Worm (Caenorhabditis elegans) whole organism, young adult: ENCODE data around the gene ugt-19.

ENCODE experiments used
- B0261.1 ChIP-seq: sonication (generic microtip); optimal IDR thresholded peaks from 2 replicates; lab custom pipeline; 2016; ENCODE audit warnings: mild to moderate bottlenecking, missing genetic modification characterization, moderate library complexity, missing compliant biosample characterization
- B0336.3 ChIP-seq: fragments of 200-800 bp; sonication (Bioruptor generic); IDR thresholded peaks from 2 replicates; pipeline ENCODE4 v1.3.6; 2022; ENCODE audit warnings: missing genetic modification characterization, missing compliant biosample characterization
- C06A6.2 ChIP-seq: fragments of 200-800 bp; sonication (Bioruptor generic); conservative IDR thresholded peaks from 2 replicates; pipeline ENCODE4 v1.3.6; 2022; ENCODE audit warnings: missing genetic modification characterization, missing compliant biosample characterization
- K11D2.4 ChIP-seq: fragments of 200-800 bp; sonication (Bioruptor generic); IDR thresholded peaks from 2 replicates; pipeline ENCODE4 v1.3.6; 2022; ENCODE audit warnings: missing genetic modification reagents, missing genetic modification characterization, missing compliant biosample characterization
- Y56A3A.18 ChIP-seq: fragments of 200-800 bp; sonication (Bioruptor generic); IDR thresholded peaks from 2 replicates; pipeline ENCODE4 v1.3.6; 2022; ENCODE audit warnings: missing genetic modification reagents, missing genetic modification characterization, missing compliant biosample characterization
- Y67H2A.10 ChIP-seq: fragments of 200-800 bp; sonication (Bioruptor generic); conservative IDR thresholded peaks from 2 replicates; pipeline ENCODE4 v1.3.6; 2022; ENCODE audit warnings: missing genetic modification reagents, missing genetic modification characterization, missing compliant biosample characterization
- ZK185.1 ChIP-seq: sonication (generic microtip); optimal IDR thresholded peaks from 2 replicates; lab custom pipeline; 2016; ENCODE audit warnings: mild to moderate bottlenecking, missing genetic modification characterization, missing compliant biosample characterization; ENCODE audit not compliant: poor library complexity, severe bottlenecking
- aptf-2 ChIP-seq: fragments of 200-800 bp; sonication (Bioruptor generic); conservative IDR thresholded peaks from 2 replicates; pipeline ENCODE4 v1.3.6; 2022; ENCODE audit warnings: missing genetic modification reagents, missing genetic modification characterization, missing compliant biosample characterization
- aptf-3 ChIP-seq: fragments of 200-800 bp; sonication (Bioruptor generic); IDR thresholded peaks from 2 replicates; pipeline ENCODE4 v1.3.6; 2022; ENCODE audit warnings: missing genetic modification characterization, missing compliant biosample characterization
- attf-3 ChIP-seq: fragments of 200-800 bp; sonication (Bioruptor generic); conservative IDR thresholded peaks from 2 replicates; pipeline ENCODE4 v1.3.6; 2022; ENCODE audit warnings: missing genetic modification reagents, missing genetic modification characterization, missing compliant biosample characterization
- attf-5 ChIP-seq: fragments of 200-800 bp; sonication (Bioruptor generic); optimal IDR thresholded peaks from 2 replicates; lab custom pipeline; 2018; ENCODE audit warnings: mild to moderate bottlenecking, missing genetic modification characterization, missing compliant biosample characterization
- attf-6 ChIP-seq: fragments of 200-800 bp; sonication (Bioruptor generic); IDR thresholded peaks from 2 replicates; pipeline ENCODE4 v1.3.6; 2022; ENCODE audit warnings: missing genetic modification reagents, missing genetic modification characterization, missing compliant biosample characterization
- bed-2 ChIP-seq: fragments of 200-800 bp; sonication (Bioruptor generic); IDR thresholded peaks from 2 replicates; pipeline ENCODE4 v1.3.6; 2022; ENCODE audit warnings: missing genetic modification reagents, missing genetic modification characterization, missing compliant biosample characterization
- cebp-1 ChIP-seq, 2 experiments: fragments of 200-800 bp in 1 of 2; sonication (Bioruptor generic) in 1 of 2; sonication (generic microtip) in 1 of 2; IDR thresholded peaks in 1 of 2; optimal IDR thresholded peaks in 1 of 2; 2 replicates each; pipeline versions ENCODE4 v1.3.6 to Lab custom; 2017 to 2022; ENCODE audit warnings: missing compliant biosample characterization in 2 of 2, missing genetic modification characterization in 2 of 2, mild to moderate bottlenecking in 1 of 2, missing genetic modification reagents in 1 of 2, moderate library complexity in 1 of 2
- cebp-2 ChIP-seq: fragments of 200-800 bp; sonication (Bioruptor generic); IDR thresholded peaks from 2 replicates; pipeline ENCODE4 v1.3.6; 2022; ENCODE audit warnings: missing genetic modification characterization, missing compliant biosample characterization
- ceh-27 ChIP-seq: fragments of 200-800 bp; sonication (Bioruptor generic); optimal IDR thresholded peaks from 2 replicates; lab custom pipeline; 2018; ENCODE audit warnings: mild to moderate bottlenecking, missing genetic modification characterization, moderate library complexity, missing compliant biosample characterization
- ceh-58 ChIP-seq: fragments of 200-800 bp; sonication (Bioruptor generic); IDR thresholded peaks from 2 replicates; pipeline ENCODE4 v1.3.6; 2022; ENCODE audit warnings: missing genetic modification characterization, missing compliant biosample characterization
- ceh-79 ChIP-seq: sonication (generic microtip); optimal IDR thresholded peaks from 2 replicates; lab custom pipeline; 2017; ENCODE audit warnings: mild to moderate bottlenecking, missing genetic modification characterization, missing compliant biosample characterization
- chd-7 ChIP-seq: sonication (generic microtip); optimal IDR thresholded peaks from 2 replicates; lab custom pipeline; 2016; ENCODE audit warnings: mild to moderate bottlenecking, missing genetic modification characterization, moderate library complexity, missing compliant biosample characterization
- dox-1 ChIP-seq: fragments of 200-800 bp; sonication (Bioruptor generic); IDR thresholded peaks from 2 replicates; pipeline ENCODE4 v1.3.6; 2022; ENCODE audit warnings: missing genetic modification reagents, missing genetic modification characterization, missing compliant biosample characterization
- dpff-1 ChIP-seq: sonication (generic microtip); optimal IDR thresholded peaks from 2 replicates; lab custom pipeline; 2017; ENCODE audit warnings: mild to moderate bottlenecking, missing genetic modification characterization, missing compliant biosample characterization
- efl-1 ChIP-seq: fragments of 150-350 bp; optimal IDR thresholded peaks from 2 replicates; lab custom pipeline; 2014; ENCODE audit warnings: missing biosample characterization, missing genetic modification reagents, missing genetic modification characterization
- egl-44 ChIP-seq: fragments of 200-800 bp; sonication (Bioruptor generic); IDR thresholded peaks from 2 replicates; pipeline ENCODE4 v1.3.6; 2022; ENCODE audit warnings: missing genetic modification reagents, missing genetic modification characterization, missing compliant biosample characterization
- ekl-4 ChIP-seq: fragments of 200-800 bp; sonication (Bioruptor generic); IDR thresholded peaks from 2 replicates; pipeline ENCODE4 v1.3.6; 2022; ENCODE audit warnings: missing genetic modification reagents, missing genetic modification characterization, missing compliant biosample characterization
- hlh-12 ChIP-seq: sonication (generic microtip); optimal IDR thresholded peaks from 2 replicates; lab custom pipeline; 2016; ENCODE audit warnings: missing genetic modification characterization, missing compliant biosample characterization
- hlh-26 ChIP-seq: fragments of 200-800 bp; sonication (Bioruptor generic); conservative IDR thresholded peaks from 2 replicates; pipeline ENCODE4 v1.3.6; 2022; ENCODE audit warnings: missing genetic modification reagents, missing genetic modification characterization, missing compliant biosample characterization
- hmg-1.2 ChIP-seq: fragments of 200-800 bp; sonication (Bioruptor generic); IDR thresholded peaks from 2 replicates; pipeline ENCODE4 v1.3.6; 2022; ENCODE audit warnings: missing genetic modification reagents, missing genetic modification characterization, missing compliant biosample characterization
- hmg-20 ChIP-seq: fragments of 200-800 bp; sonication (Bioruptor generic); IDR thresholded peaks from 2 replicates; pipeline ENCODE4 v1.3.6; 2022; ENCODE audit warnings: missing genetic modification reagents, missing genetic modification characterization, missing compliant biosample characterization
- hsf-1 ChIP-seq: fragments of 200-800 bp; sonication (Bioruptor generic); IDR thresholded peaks from 2 replicates; pipeline ENCODE4 v1.3.6; 2022; ENCODE audit warnings: missing genetic modification reagents, missing genetic modification characterization, missing compliant biosample characterization
- let-607 ChIP-seq, 2 experiments: fragments of 200-800 bp in 1 of 2; sonication (Bioruptor generic) in 1 of 2; sonication (generic microtip) in 1 of 2; optimal IDR thresholded peaks; 2 replicates each; lab custom pipeline; 2016 to 2018; ENCODE audit warnings: mild to moderate bottlenecking in 2 of 2, missing compliant biosample characterization in 2 of 2, missing genetic modification characterization in 2 of 2, moderate library complexity in 2 of 2, missing genotype in 1 of 2
- lin-35 ChIP-seq, 3 experiments: fragments of 150-350 bp in 2 of 3; sonication (generic microtip) in 1 of 3; optimal IDR thresholded peaks; 2 replicates each; lab custom pipeline; 2014 to 2018; ENCODE audit warnings: missing biosample characterization in 3 of 3, missing genetic modification characterization in 3 of 3, missing genetic modification reagents in 3 of 3
- lin-40 ChIP-seq: sonication (generic microtip); optimal IDR thresholded peaks from 2 replicates; lab custom pipeline; 2016; ENCODE audit warnings: missing genetic modification characterization, mild to moderate bottlenecking, missing compliant biosample characterization, missing genotype, missing genetic modification reagents
- lin-54 ChIP-seq: fragments of 200-800 bp; sonication (Bioruptor generic); optimal IDR thresholded peaks from 2 replicates; lab custom pipeline; 2018; ENCODE audit warnings: mild to moderate bottlenecking, missing genetic modification characterization, missing compliant biosample characterization
- madf-10 ChIP-seq: sonication (generic microtip); optimal IDR thresholded peaks from 2 replicates; lab custom pipeline; 2016; ENCODE audit warnings: mild to moderate bottlenecking, missing genetic modification characterization, missing compliant biosample characterization
- nfya-1 ChIP-seq: sonication (generic microtip); optimal IDR thresholded peaks from 2 replicates; lab custom pipeline; 2017; ENCODE audit warnings: antibody characterized with exemption, missing compliant biosample characterization, missing genetic modification characterization, borderline replicate concordance; ENCODE audit not compliant: insufficient read depth
- nfya-2 ChIP-seq: fragments of 200-800 bp; sonication (Bioruptor generic); IDR thresholded peaks from 2 replicates; pipeline ENCODE4 v1.3.6; 2022; ENCODE audit warnings: missing genetic modification reagents, missing genetic modification characterization, missing compliant biosample characterization
- nhr-27 ChIP-seq: fragments of 200-800 bp; sonication (Bioruptor generic); optimal IDR thresholded peaks from 2 replicates; lab custom pipeline; 2018; ENCODE audit warnings: mild to moderate bottlenecking, missing genetic modification characterization, moderate library complexity, missing compliant biosample characterization
- pbrm-1 ChIP-seq: fragments of 200-800 bp; sonication (Bioruptor generic); IDR thresholded peaks from 2 replicates; pipeline ENCODE4 v1.3.6; 2022; ENCODE audit warnings: missing genetic modification reagents, missing genetic modification characterization, missing compliant biosample characterization
- pha-4 ChIP-seq: fragments of 150-350 bp; sonication (generic microtip); optimal IDR thresholded peaks from 2 replicates; lab custom pipeline; 2014; ENCODE audit warnings: missing biosample characterization, missing genetic modification reagents, missing genetic modification characterization
- sdz-38 ChIP-seq: sonication (generic microtip); optimal IDR thresholded peaks from 2 replicates; lab custom pipeline; 2016; ENCODE audit warnings: missing genotype, missing genetic modification characterization, missing compliant biosample characterization
- snpc-1.3 ChIP-seq: sonication (generic microtip); optimal IDR thresholded peaks from 2 replicates; lab custom pipeline; 2017; ENCODE audit warnings: missing genetic modification characterization, mild to moderate bottlenecking, missing compliant biosample characterization, antibody characterized with exemption, moderate library complexity, missing genotype, missing genetic modification reagents; ENCODE audit not compliant: insufficient read depth
- somi-1 ChIP-seq: fragments of 200-800 bp; sonication (Bioruptor generic); optimal IDR thresholded peaks from 2 replicates; lab custom pipeline; 2018; ENCODE audit warnings: mild to moderate bottlenecking, missing genetic modification characterization, missing compliant biosample characterization
- sptf-2 ChIP-seq: fragments of 200-800 bp; sonication (Bioruptor generic); optimal IDR thresholded peaks from 2 replicates; lab custom pipeline; 2018; ENCODE audit warnings: mild to moderate bottlenecking, missing genetic modification characterization, missing compliant biosample characterization
- tbp1 ChIP-seq: fragments of 200-800 bp; sonication (Bioruptor generic); optimal IDR thresholded peaks from 2 replicates; lab custom pipeline; 2018; ENCODE audit warnings: mild to moderate bottlenecking, missing genetic modification characterization, missing compliant biosample characterization
- tbx-9 ChIP-seq: sonication (generic microtip); optimal IDR thresholded peaks from 2 replicates; lab custom pipeline; 2016; ENCODE audit warnings: borderline replicate concordance, missing genetic modification characterization, inconsistent platforms, missing compliant biosample characterization
- unc-130 ChIP-seq: sonication (generic microtip); optimal IDR thresholded peaks from 2 replicates; lab custom pipeline; 2016; ENCODE audit warnings: missing genetic modification reagents, missing genetic modification characterization, missing compliant biosample characterization
- zfh-2 ChIP-seq: fragments of 200-800 bp; sonication (Bioruptor generic); conservative IDR thresholded peaks from 2 replicates; pipeline ENCODE4 v1.3.6; 2022; ENCODE audit warnings: missing genetic modification reagents, missing genetic modification characterization, missing compliant biosample characterization
- ztf-6 ChIP-seq: fragments of 200-800 bp; sonication (Bioruptor generic); IDR thresholded peaks from 2 replicates; pipeline ENCODE4 v1.3.6; 2022; ENCODE audit warnings: missing genetic modification reagents, missing genetic modification characterization, missing compliant biosample characterization

Gene ugt-19

ce11 chrIV:6083550-6084041, 3.8 kb upstream of the ugt-19 start, which contains the start of gene ugt-20:
ugt-20 (minus strand) TSS chrIV:6083600.
- TF ChIP-seq ceh-27 (GFP tag; lab: Kevin White, UChicago) (no peak), pbrm-1 (GFP tag; lab: Robert Waterston, UW) (no peak), Y56A3A.18 (GFP tag; lab: Robert Waterston, UW) (no peak), attf-5 (peak; percentile 47), let-607 (tag; optimal IDR thresholded peaks at IDR 0.05; lab: Kevin White, UChicago) (peak in 1 of 2 experiments; percentile 15), B0336.3 (GFP tag; lab: Robert Waterston, UW) (no peak), lin-35 (GFP tag; optimal IDR thresholded peaks at IDR 0.05; lab: Kevin White, UChicago) (no peak), egl-44 (GFP tag; lab: Robert Waterston, UW) (no peak), pha-4 (tag; lab: Kevin White, UChicago) (peak; percentile 59), hlh-26 (GFP tag; lab: Robert Waterston, UW) (no peak), ceh-79 (tag; lab: Kevin White, UChicago) (no peak), aptf-3 (GFP tag; lab: Robert Waterston, UW) (no peak), hlh-12 (tag; lab: Kevin White, UChicago) (no peak), attf-6 (no peak), unc-130 (GFP tag; lab: Kevin White, UChicago) (no peak), bed-2 (no peak), sptf-2 (GFP tag; lab: Kevin White, UChicago) (no peak), ZK185.1 (tag; lab: Kevin White, UChicago) (peak; percentile 0), nfya-1 (tag; lab: Kevin White, UChicago) (no peak), nfya-2 (GFP tag; lab: Robert Waterston, UW) (no peak), cebp-2 (GFP tag; lab: Robert Waterston, UW) (no peak), ztf-6 (GFP tag; lab: Robert Waterston, UW) (no peak), dpff-1 (tag; lab: Kevin White, UChicago) (no peak), dox-1 (GFP tag; lab: Robert Waterston, UW) (no peak), sdz-38 (tag; lab: Kevin White, UChicago) (no peak), tbp1 (GFP tag; lab: Kevin White, UChicago) (peak; percentile 17), B0261.1 (tag; lab: Kevin White, UChicago) (no peak), snpc-1.3 (tag; lab: Kevin White, UChicago) (no peak), hmg-20 (GFP tag; lab: Robert Waterston, UW) (no peak), hsf-1 (GFP tag; lab: Robert Waterston, UW) (no peak), ceh-58 (GFP tag; lab: Robert Waterston, UW) (no peak), zfh-2 (no peak), K11D2.4 (no peak), efl-1 (no peak), lin-40 (peak; percentile 44), cebp-1 (GFP tag; IDR thresholded peaks at IDR 0.05; lab: Robert Waterston, UW) (peak; percentile 20; the same call in 1 of the 2 replicates), cebp-1 (tag; optimal IDR thresholded peaks at IDR 0.05; lab: Kevin White, UChicago) (no peak), madf-10 (tag; lab: Kevin White, UChicago) (no peak), aptf-2 (GFP tag; lab: Robert Waterston, UW) (no peak), hmg-1.2 (GFP tag; lab: Robert Waterston, UW) (no peak; the same call in 1 of the 2 replicates), C06A6.2 (GFP tag; lab: Robert Waterston, UW) (no peak), somi-1 (no peak), lin-54 (GFP tag; lab: Kevin White, UChicago) (no peak), chd-7 (tag; lab: Kevin White, UChicago) (no peak), Y67H2A.10 (GFP tag; lab: Robert Waterston, UW) (no peak), attf-3 (GFP tag; lab: Robert Waterston, UW) (no peak), nhr-27 (tag; lab: Kevin White, UChicago) (no peak), tbx-9 (tag; lab: Kevin White, UChicago) (no peak), ekl-4 (GFP tag; lab: Robert Waterston, UW) (no peak)
